Worm (Caenorhabditis elegans): Measurements from ENCODE around the gene cpr-1.
A peak's percentile ranks its signal among the peaks of the same experiment; 100 is the strongest.

The cpr-1 gene

ce11 chrV:11975233-11975632 lies at the start of gene cpr-1:
cpr-1 (plus strand) TSS chrV:11975551.
- TF ChIP-seq nhr-129 (tag; optimal IDR thresholded peaks at IDR 0.05) (no peak), unc-55 (GFP tag; optimal IDR thresholded peaks at IDR 0.05) (no peak), mab-5 (tag; optimal IDR thresholded peaks at IDR 0.05) (no peak), crh-2 (tag; optimal IDR thresholded peaks at IDR 0.05) (peak; percentile 54), R02D3.7 (tag; optimal IDR thresholded peaks at IDR 0.05) (no peak), skn-1 (tag; optimal IDR thresholded peaks at IDR 0.05) (no peak), zag-1 (tag; optimal IDR thresholded peaks at IDR 0.05) (no peak), ceh-16 (tag; optimal IDR thresholded peaks at IDR 0.05) (no peak), F13H6.1 (tag; optimal IDR thresholded peaks at IDR 0.05) (peak; percentile 51), ztf-11 (tag; optimal IDR thresholded peaks at IDR 0.05) (no peak), ztf-1 (GFP tag; conservative IDR thresholded peaks at IDR 0.05) (no peak), aly-2 (tag; optimal IDR thresholded peaks at IDR 0.05) (no peak), lin-39 (tag; optimal IDR thresholded peaks at IDR 0.05) (no peak), fos-1 (tag; optimal IDR thresholded peaks at IDR 0.05) (peak; percentile 37), sma-9 (GFP tag; optimal IDR thresholded peaks at IDR 0.05) (peak; percentile 69), sma-9 (tag; optimal IDR thresholded peaks at IDR 0.05) (no peak)

ce11 chrV:11927346-11927745 lies 48.0 kb upstream of the cpr-1 start, which contains the start of gene osm-6:
osm-6 (minus strand) TSS chrV:11927446.
- TF ChIP-seq lsy-2 (tag; optimal IDR thresholded peaks at IDR 0.05) = no peak
- TF ChIP-seq nhr-6 (tag; optimal IDR thresholded peaks at IDR 0.05) = no peak
- no peak for TF ChIP-seq ztf-4 (tag; optimal IDR thresholded peaks at IDR 0.05)
- TF ChIP-seq fos-1 (tag; optimal IDR thresholded peaks at IDR 0.05) = no peak
- TF ChIP-seq mbf-1 (tag; optimal IDR thresholded peaks at IDR 0.05) = no peak
- no peak for TF ChIP-seq nhr-21 (tag; optimal IDR thresholded peaks at IDR 0.05)
- no peak for TF ChIP-seq nhr-77 (tag; optimal IDR thresholded peaks at IDR 0.05)
- TF ChIP-seq R02D3.7 (tag; optimal IDR thresholded peaks at IDR 0.05) = no peak
- no peak for TF ChIP-seq Y55F3AM.14 (GFP tag; optimal IDR thresholded peaks at IDR 0.05)
- TF ChIP-seq elt-3 (tag; optimal IDR thresholded peaks at IDR 0.05) = no peak

DNA sequence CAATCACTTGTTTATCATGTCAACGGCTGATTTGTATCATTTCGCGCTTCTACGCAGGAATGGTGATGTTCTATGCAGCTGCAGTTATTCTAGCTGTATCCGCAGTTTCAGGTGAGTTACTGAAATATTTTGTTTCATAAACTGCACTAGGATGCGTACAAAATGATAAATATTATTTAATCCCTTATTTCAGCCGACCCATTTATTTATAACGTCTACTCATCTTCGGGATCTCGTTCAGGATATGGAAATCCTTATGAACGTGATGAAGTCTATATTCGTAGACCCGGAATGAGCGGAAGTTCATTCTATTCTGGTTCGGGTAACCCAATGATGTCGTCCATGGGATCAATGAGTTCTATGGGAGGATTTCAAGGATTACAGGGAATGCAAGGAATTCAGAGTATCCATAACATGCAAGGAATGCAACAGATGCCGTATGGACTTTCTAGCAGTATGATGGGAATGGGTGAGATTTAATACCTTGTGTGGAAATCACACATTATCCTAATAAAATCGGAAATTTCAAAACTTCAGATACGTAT lies 46.2 kb upstream of the cpr-1 start, which contains the start of gene F58H1.2:
Gene F58H1.2, plus strand, starts transcription at position 51 of the 545 bp plus-strand sequence.
- TF ChIP-seq ztf-4 (tag; optimal IDR thresholded peaks at IDR 0.05) = no peak
- no peak for TF ChIP-seq Y55F3AM.14 (GFP tag; optimal IDR thresholded peaks at IDR 0.05)
- no peak for TF ChIP-seq nhr-12 (tag; optimal IDR thresholded peaks at IDR 0.05)
- TF ChIP-seq blmp-1 (tag; optimal IDR thresholded peaks at IDR 0.05; ENCODE audit: insufficient read depth) = no peak
- no peak for TF ChIP-seq ceh-82 (tag; optimal IDR thresholded peaks at IDR 0.05)
- no peak for TF ChIP-seq elt-1 (tag; optimal IDR thresholded peaks at IDR 0.05)
- TF ChIP-seq nhr-6 (tag; optimal IDR thresholded peaks at IDR 0.05) = no peak
- no peak for TF ChIP-seq mbf-1 (tag; optimal IDR thresholded peaks at IDR 0.05)
- no peak for TF ChIP-seq lsy-2 (tag; optimal IDR thresholded peaks at IDR 0.05)
- no peak for TF ChIP-seq nhr-237 (tag; optimal IDR thresholded peaks at IDR 0.05)
- no peak for TF ChIP-seq unc-55 (GFP tag; optimal IDR thresholded peaks at IDR 0.05)
- TF ChIP-seq sem-4 (tag; optimal IDR thresholded peaks at IDR 0.05) = no peak
- TF ChIP-seq sma-3 (GFP tag; optimal IDR thresholded peaks at IDR 0.05) = no peak
- no peak for TF ChIP-seq egl-27 (tag; optimal IDR thresholded peaks at IDR 0.05)
- TF ChIP-seq mab-5 (tag; optimal IDR thresholded peaks at IDR 0.05) = no peak
- no peak for TF ChIP-seq F13H6.1 (tag; optimal IDR thresholded peaks at IDR 0.05)
- TF ChIP-seq alr-1 (tag; optimal IDR thresholded peaks at IDR 0.05) = no peak
- no peak for TF ChIP-seq sma-9 (GFP tag; optimal IDR thresholded peaks at IDR 0.05)
- TF ChIP-seq sma-9 (tag; optimal IDR thresholded peaks at IDR 0.05) = no peak

DNA sequence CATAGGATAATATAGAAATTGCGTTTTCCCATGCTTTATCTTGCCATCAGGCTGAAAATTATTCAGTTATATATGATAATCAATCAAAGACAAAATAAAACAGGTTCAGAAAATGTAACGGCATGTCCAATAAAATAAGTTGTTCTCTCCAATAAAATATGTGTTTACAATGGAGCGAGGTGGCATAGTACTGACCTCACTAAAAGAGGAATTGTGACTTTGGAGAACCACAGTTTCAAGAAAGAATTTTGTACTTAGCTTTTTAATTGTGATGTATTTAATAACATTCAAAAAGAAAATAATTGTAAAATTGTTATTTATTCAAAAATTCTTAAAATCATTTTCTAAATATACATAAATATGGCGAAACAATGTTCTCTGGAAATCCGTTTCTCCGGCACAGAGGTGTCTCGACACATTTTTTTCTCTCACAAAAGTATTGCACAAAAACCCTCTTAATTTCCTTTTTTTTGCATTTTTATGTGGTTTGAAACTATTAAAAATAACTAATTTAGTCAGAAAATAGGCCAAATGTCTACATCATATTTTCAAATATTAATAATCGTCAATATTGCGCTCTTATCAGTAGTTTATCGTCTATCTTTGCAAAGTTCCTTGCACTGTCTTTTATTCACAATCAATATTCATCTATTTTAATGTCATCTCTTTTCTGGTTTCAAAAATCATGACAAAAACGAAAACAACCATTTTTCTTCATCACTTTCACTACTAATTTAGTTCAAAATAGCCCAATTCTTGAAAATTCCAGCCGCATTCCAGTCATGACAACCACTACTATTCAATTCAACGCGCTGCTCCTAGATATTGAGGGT lies 41.9 kb upstream of the cpr-1 start, which contains the start of the genes aman-2 and F58H1.3:
Gene aman-2, minus strand, starts transcription at position 51 of the 833 bp plus-strand sequence.
Gene F58H1.3, plus strand, starts transcription at position 783 of the 833 bp plus-strand sequence.
- TF ChIP-seq lsy-2 (tag; optimal IDR thresholded peaks at IDR 0.05) (peak in 1 of 2 experiments; percentile 70), nhr-129 (tag; optimal IDR thresholded peaks at IDR 0.05) (peak; percentile 37), fos-1 (tag; optimal IDR thresholded peaks at IDR 0.05) (peak; percentile 6), sma-3 (GFP tag; optimal IDR thresholded peaks at IDR 0.05) (peak; percentile 60), skn-1 (tag; optimal IDR thresholded peaks at IDR 0.05) (no peak), zag-1 (tag; optimal IDR thresholded peaks at IDR 0.05) (no peak), crh-2 (tag; optimal IDR thresholded peaks at IDR 0.05) (peak; percentile 26), elt-3 (tag; optimal IDR thresholded peaks at IDR 0.05) (no peak), C34F6.9 (tag; optimal IDR thresholded peaks at IDR 0.05) (peak; percentile 82), lin-13 (GFP tag; optimal IDR thresholded peaks at IDR 0.05) (peak; percentile 36), elt-1 (tag; optimal IDR thresholded peaks at IDR 0.05) (no peak), dmd-4 (tag; optimal IDR thresholded peaks at IDR 0.05) (no peak), lin-39 (tag; optimal IDR thresholded peaks at IDR 0.05) (no peak), unc-55 (GFP tag; optimal IDR thresholded peaks at IDR 0.05) (peak; percentile 66), nhr-6 (tag; optimal IDR thresholded peaks at IDR 0.05) (no peak), snpc-4 (tag; optimal IDR thresholded peaks at IDR 0.05) (peak; percentile 11)
